Fruit fly (Drosophila melanogaster): Measurements from ENCODE around the gene gudu.

The gudu gene

dm6 chr2L:7433337-7433956, 45.1 kb downstream of the gudu start, which contains the start of gene CG5958 (continued):
- TF ChIP-seq GATAe (GFP tag; conservative IDR thresholded peaks at IDR 0.05) = peak; percentile 11; the same call in 1 of the 2 replicates
- peak in 1 of 2 experiments; percentile 91 for TF ChIP-seq Hr78 (GFP tag; optimal IDR thresholded peaks at IDR 0.05)
- no peak for TF ChIP-seq wek (GFP tag; optimal IDR thresholded peaks at IDR 0.05)
- no peak for TF ChIP-seq eyg (GFP tag; optimal IDR thresholded peaks at IDR 0.05)
- TF ChIP-seq cad (GFP tag; optimal IDR thresholded peaks at IDR 0.05) = no peak
- no peak for TF ChIP-seq CG9727 (GFP tag; optimal IDR thresholded peaks at IDR 0.05)
- TF ChIP-seq NC2β (GFP tag; optimal IDR thresholded peaks at IDR 0.05) = no peak
- no peak for TF ChIP-seq seq (GFP tag; IDR thresholded peaks at IDR 0.05)
- TF ChIP-seq jing (GFP tag; optimal IDR thresholded peaks at IDR 0.05) = no peak
- no peak for TF ChIP-seq CG3726 (GFP tag; IDR thresholded peaks at IDR 0.05)
- TF ChIP-seq CG10979 (tag; optimal IDR thresholded peaks at IDR 0.05) = no peak
- no peak for TF ChIP-seq CG9876 (GFP tag; optimal IDR thresholded peaks at IDR 0.05)
- no peak for TF ChIP-seq Opbp (GFP tag; IDR thresholded peaks at IDR 0.05; ENCODE audit: partially characterized antibody)
- no peak for TF ChIP-seq peb (GFP tag; IDR thresholded peaks at IDR 0.05)
- TF ChIP-seq sug (tag; optimal IDR thresholded peaks at IDR 0.05) = peak; percentile 8
- TF ChIP-seq Adf1 (GFP tag; IDR thresholded peaks at IDR 0.05) = peak; percentile 86
- TF ChIP-seq CG6272 (GFP tag; IDR thresholded peaks at IDR 0.05) = no peak
- no peak for TF ChIP-seq corto (GFP tag; optimal IDR thresholded peaks at IDR 0.05)
- no peak for TF ChIP-seq ase (GFP tag; IDR thresholded peaks at IDR 0.05)
- TF ChIP-seq Deaf1 (tag; optimal IDR thresholded peaks at IDR 0.05) = peak; percentile 75
- TF ChIP-seq CG12104 (GFP tag; optimal IDR thresholded peaks at IDR 0.05) = no peak
- TF ChIP-seq hkb (optimal IDR thresholded peaks at IDR 0.05) = no peak
- no peak for TF ChIP-seq hkb (GFP tag; IDR thresholded peaks at IDR 0.05)
- TF ChIP-seq gce (GFP tag; IDR thresholded peaks at IDR 0.05) = no peak
- TF ChIP-seq Pdp1 (GFP tag; optimal IDR thresholded peaks at IDR 0.05) = peak in 1 of 2 experiments; percentile 33
- TF ChIP-seq CG4820 (GFP tag; optimal IDR thresholded peaks at IDR 0.05) = peak; percentile 21
- TF ChIP-seq CG17328 (GFP tag; IDR thresholded peaks at IDR 0.05) = no peak
- TF ChIP-seq CG4404 (GFP tag; IDR thresholded peaks at IDR 0.05) = no peak
- TF ChIP-seq ken (GFP tag; IDR thresholded peaks at IDR 0.05) = no peak
- no peak for TF ChIP-seq Abd-B (GFP tag; optimal IDR thresholded peaks at IDR 0.05)
- no peak for TF ChIP-seq CG2889 (GFP tag; IDR thresholded peaks at IDR 0.05)
- TF ChIP-seq amos (GFP tag; IDR thresholded peaks at IDR 0.05; ENCODE audit: partially characterized antibody) = no peak

dm6 chr2L:7433957-7434736, 45.8 kb downstream of the gudu start:
- TF ChIP-seq CG2712 (tag; optimal IDR thresholded peaks at IDR 0.05) (peak; percentile 31), exex (tag; optimal IDR thresholded peaks at IDR 0.05) (peak; percentile 78), CG10959 (GFP tag; IDR thresholded peaks at IDR 0.05) (peak; percentile 38; the same call in 1 of the 2 replicates), CG8388 (GFP tag; optimal IDR thresholded peaks at IDR 0.05) (peak; percentile 63), bbx (GFP tag; IDR thresholded peaks at IDR 0.05; ENCODE audit: partially characterized antibody) (no peak), PHDP (tag; optimal IDR thresholded peaks at IDR 0.05) (peak; percentile 88), run (tag; optimal IDR thresholded peaks at IDR 0.05) (peak; percentile 44), CG13775 (GFP tag; optimal IDR thresholded peaks at IDR 0.05) (peak; percentile 68), Jarid2 (GFP tag; optimal IDR thresholded peaks at IDR 0.05) (peak; percentile 7), CG10431 (GFP tag; optimal IDR thresholded peaks at IDR 0.05) (no peak), ap (GFP tag; IDR thresholded peaks at IDR 0.05) (peak; percentile 56; the same call in 1 of the 2 replicates), chif (GFP tag; optimal IDR thresholded peaks at IDR 0.05) (no peak), CG31365 (tag; optimal IDR thresholded peaks at IDR 0.05) (no peak), cwo (GFP tag; optimal IDR thresholded peaks at IDR 0.05) (peak; percentile 69), CG1647 (GFP tag; optimal IDR thresholded peaks at IDR 0.05) (no peak), Atf-2 (GFP tag; optimal IDR thresholded peaks at IDR 0.05) (no peak), B-H1 (GFP tag; IDR thresholded peaks at IDR 0.05) (peak; percentile 71), CG34224 (GFP tag; IDR thresholded peaks at IDR 0.05; ENCODE audit: partially characterized antibody) (no peak)

All from whole organism, embryonic.